Worm (Caenorhabditis elegans) whole organism, young adult: Measurements from ENCODE around the gene F54H5.3.

ENCODE experiments used
- B0336.3 ChIP-seq: fragments of 200-800 bp; sonication (Bioruptor generic); IDR thresholded peaks from 2 replicates; pipeline ENCODE4 v1.3.6; 2022; ENCODE audit warnings: missing genetic modification characterization, missing compliant biosample characterization
- K12H6.12 ChIP-seq: fragments of 200-800 bp; sonication (Bioruptor generic); optimal IDR thresholded peaks from 2 replicates; lab custom pipeline; 2018; ENCODE audit warnings: mild to moderate bottlenecking, missing genetic modification characterization, missing compliant biosample characterization
- dpl-1 ChIP-seq: fragments of 150-350 bp; optimal IDR thresholded peaks from 2 replicates; lab custom pipeline; 2014; ENCODE audit warnings: missing biosample characterization, missing genetic modification reagents, missing genetic modification characterization
- hlh-26 ChIP-seq: fragments of 200-800 bp; sonication (Bioruptor generic); conservative IDR thresholded peaks from 2 replicates; pipeline ENCODE4 v1.3.6; 2022; ENCODE audit warnings: missing genetic modification reagents, missing genetic modification characterization, missing compliant biosample characterization
- rcor-1 ChIP-seq: fragments of 200-800 bp; sonication (Bioruptor generic); IDR thresholded peaks from 2 replicates; pipeline ENCODE4 v1.3.6; 2022; ENCODE audit warnings: missing genetic modification reagents, missing genetic modification characterization, missing compliant biosample characterization
- repo-1 ChIP-seq: sonication (generic microtip); optimal IDR thresholded peaks from 2 replicates; lab custom pipeline; 2017; ENCODE audit warnings: mild to moderate bottlenecking, missing genetic modification characterization, missing compliant biosample characterization
- snpc-1.3 ChIP-seq: sonication (generic microtip); optimal IDR thresholded peaks from 2 replicates; lab custom pipeline; 2017; ENCODE audit warnings: missing genetic modification characterization, mild to moderate bottlenecking, missing compliant biosample characterization, antibody characterized with exemption, moderate library complexity, missing genotype, missing genetic modification reagents; ENCODE audit not compliant: insufficient read depth
- unc-62 ChIP-seq: fragments of 150-350 bp; optimal IDR thresholded peaks from 2 replicates; lab custom pipeline; 2014; ENCODE audit warnings: missing biosample characterization, missing genetic modification reagents, missing genetic modification characterization
- ztf-26 ChIP-seq: sonication (generic microtip); optimal IDR thresholded peaks from 2 replicates; lab custom pipeline; 2017; ENCODE audit warnings: missing genetic modification characterization, missing compliant biosample characterization

ce11 chrII:6625302-6625701, 3.3 kb downstream of the F54H5.3 start, which contains the start of gene F54H5.14:
- TF ChIP-seq snpc-1.3 = no peak
- TF ChIP-seq unc-62 = no peak
- no peak for TF ChIP-seq rcor-1 (GFP tag; lab: Robert Waterston, UW)
- TF ChIP-seq hlh-26 (GFP tag; lab: Robert Waterston, UW) = no peak
- TF ChIP-seq dpl-1 (GFP tag; lab: Kevin White, UChicago) = no peak
- no peak for TF ChIP-seq B0336.3 (GFP tag; lab: Robert Waterston, UW)
- TF ChIP-seq K12H6.12 = no peak
- TF ChIP-seq repo-1 (tag; lab: Kevin White, UChicago) = no peak
- TF ChIP-seq ztf-26 (tag; lab: Kevin White, UChicago) = no peak
